Worm (Caenorhabditis elegans) whole organism, young adult: ENCODE data around the gene Y32B12B.2.

Experiments used
- die-1 ChIP-seq: sonication (generic microtip); optimal IDR thresholded peaks from 2 replicates; lab custom pipeline; 2016; ENCODE audit warnings: missing genotype, mild to moderate bottlenecking, missing genetic modification characterization, missing compliant biosample characterization
- lag-1 ChIP-seq: fragments of 200-800 bp; sonication (Bioruptor generic); IDR thresholded peaks from 2 replicates; pipeline ENCODE4 v1.3.6; 2022; ENCODE audit warnings: missing genetic modification reagents, missing genetic modification characterization, missing compliant biosample characterization
- nhr-179 ChIP-seq: sonication (generic microtip); optimal IDR thresholded peaks from 2 replicates; lab custom pipeline; 2016; ENCODE audit warnings: mild to moderate bottlenecking, missing genetic modification characterization, missing compliant biosample characterization
- rec-8 ChIP-seq, 2 experiments: sonication (generic microtip); optimal IDR thresholded peaks; 2 replicates each; lab custom pipeline; 2016; ENCODE audit warnings: mild to moderate bottlenecking in 2 of 2, missing genetic modification characterization in 2 of 2, missing genetic modification reagents in 2 of 2, missing genotype in 2 of 2, missing biosample characterization in 1 of 2, missing compliant biosample characterization in 1 of 2, moderate library complexity in 1 of 2
- snpc-4 ChIP-seq, 5 experiments: fragments of 150-350 bp in 1 of 5; sonication (generic microtip) in 4 of 5; optimal IDR thresholded peaks; 2 replicates each; lab custom pipeline; 2014 to 2018; ENCODE audit warnings: missing genetic modification characterization in 5 of 5, missing biosample characterization in 3 of 5, antibody characterized with exemption in 2 of 5, mild to moderate bottlenecking in 2 of 5, missing compliant biosample characterization in 2 of 5, missing genotype in 2 of 5, moderate library complexity in 2 of 5, missing genetic modification reagents in 1 of 5

DNA sequence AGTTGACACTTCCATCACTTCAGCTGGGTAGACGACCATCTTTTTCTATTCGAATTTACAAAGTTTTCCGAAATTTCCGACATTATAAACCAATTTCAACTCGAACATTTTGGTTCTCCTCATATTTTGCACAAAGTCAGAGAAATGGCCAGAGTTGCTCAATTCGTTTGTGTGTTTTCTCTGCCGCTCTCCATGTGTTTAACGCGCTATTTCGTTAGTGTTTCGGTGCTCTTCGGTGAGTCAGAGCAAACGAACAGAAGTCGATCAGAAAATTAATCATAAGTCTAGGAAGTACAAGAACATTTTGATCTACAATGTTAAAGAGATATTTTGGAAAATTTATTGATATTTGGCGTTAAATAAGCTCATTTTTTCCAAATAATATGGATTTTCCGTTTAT lies 29.5 kb upstream of the Y32B12B.2 start, which contains the start of gene srr-3:
- TF ChIP-seq rec-8 (tag; optimal IDR thresholded peaks at IDR 0.05; lab: Kevin White, UChicago) (no peak), nhr-179 (tag; lab: Kevin White, UChicago) (no peak), lag-1 (GFP tag; lab: Robert Waterston, UW) (no peak), snpc-4 (GFP tag; optimal IDR thresholded peaks at IDR 0.05; lab: Kevin White, UChicago) (no peak), snpc-4 (tag; optimal IDR thresholded peaks at IDR 0.05; lab: Kevin White, UChicago) (no peak), die-1 (tag; lab: Kevin White, UChicago) (no peak)
